Worm (Caenorhabditis elegans): ENCODE data around the gene kin-18.

kin-18 gene

DNA sequence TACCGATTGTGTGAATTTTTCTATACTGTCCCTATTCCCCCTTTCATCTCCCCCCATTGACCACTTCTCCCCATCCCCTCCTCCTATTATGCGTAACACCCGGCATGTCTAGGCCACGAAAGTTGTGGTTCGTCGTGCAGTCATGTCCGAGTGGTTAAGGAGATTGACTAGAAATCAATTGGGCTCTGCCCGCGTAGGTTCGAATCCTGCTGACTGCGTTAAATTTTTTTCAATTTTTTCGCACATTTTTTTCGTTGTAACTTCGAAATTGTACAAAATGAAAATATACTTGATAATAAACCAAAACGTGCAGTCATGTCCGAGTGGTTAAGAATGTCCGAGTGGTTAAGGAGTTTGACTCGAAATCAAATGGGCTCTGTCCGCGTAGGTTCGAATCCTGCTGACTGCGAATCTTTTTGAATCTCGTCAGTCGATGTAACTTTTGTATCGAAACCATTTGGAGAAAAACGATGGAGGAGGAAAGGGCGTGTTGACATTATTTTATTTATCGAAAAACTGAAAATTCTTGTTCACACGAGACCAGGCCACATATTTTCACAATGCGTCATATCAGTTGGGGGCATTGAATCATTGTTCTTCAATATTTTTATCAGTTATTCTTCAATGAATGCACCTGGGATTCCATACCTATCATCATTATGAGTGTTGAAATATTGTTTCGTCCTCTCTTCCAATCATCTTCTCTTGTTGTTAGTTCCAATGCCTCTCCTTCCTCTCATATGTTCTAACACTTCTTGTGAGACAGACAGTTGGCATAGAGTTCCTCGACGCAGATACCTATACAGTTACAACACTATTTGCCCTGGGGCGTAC lies 40.4 kb downstream of the kin-18 start, which contains the start of gene nfm-1 (continued):
- peak; percentile 35 for TF ChIP-seq odd-2 (tag; optimal IDR thresholded peaks at IDR 0.05)
- no peak for TF ChIP-seq ceh-22 (tag; optimal IDR thresholded peaks at IDR 0.05)
- peak; percentile 85 for TF ChIP-seq pha-2 (tag; optimal IDR thresholded peaks at IDR 0.05)
- TF ChIP-seq npax-4 (tag; optimal IDR thresholded peaks at IDR 0.05), result peak; percentile 69
- TF ChIP-seq ztf-16 (tag; optimal IDR thresholded peaks at IDR 0.05), result peak; percentile 77
- peak; percentile 32 for TF ChIP-seq ceh-24 (tag; optimal IDR thresholded peaks at IDR 0.05)
- TF ChIP-seq F13H6.1 (tag; optimal IDR thresholded peaks at IDR 0.05), result peak; percentile 7
- peak; percentile 80 for TF ChIP-seq pat-9 (tag; optimal IDR thresholded peaks at IDR 0.05)
- peak; percentile 63 for TF ChIP-seq hlh-15 (tag; optimal IDR thresholded peaks at IDR 0.05)
- TF ChIP-seq Y22D7AL.16 (tag; optimal IDR thresholded peaks at IDR 0.05), result peak; percentile 66
- TF ChIP-seq sox-2 (GFP tag; IDR thresholded peaks at IDR 0.05), result peak; percentile 77
- peak; percentile 82 for TF ChIP-seq K09A11.1 (tag; optimal IDR thresholded peaks at IDR 0.05; ENCODE audit: insufficient read depth)
- TF ChIP-seq pros-1 (tag; optimal IDR thresholded peaks at IDR 0.05), result peak; percentile 4
- TF ChIP-seq ets-4 (tag; optimal IDR thresholded peaks at IDR 0.05), result no peak
- TF ChIP-seq zip-5 (tag; optimal IDR thresholded peaks at IDR 0.05), result peak; percentile 52
- TF ChIP-seq lin-11 (tag; optimal IDR thresholded peaks at IDR 0.05), result peak; percentile 78
- TF ChIP-seq hlh-8 (tag; optimal IDR thresholded peaks at IDR 0.05), result no peak
- TF ChIP-seq pax-1 (tag; optimal IDR thresholded peaks at IDR 0.05), result no peak
- TF ChIP-seq ceh-2 (tag; optimal IDR thresholded peaks at IDR 0.05), result peak; percentile 25
- peak; percentile 73 for TF ChIP-seq ceh-9 (tag; optimal IDR thresholded peaks at IDR 0.05)
- TF ChIP-seq madf-2 (tag; optimal IDR thresholded peaks at IDR 0.05), result peak; percentile 81
- TF ChIP-seq sdc-2 (tag; optimal IDR thresholded peaks at IDR 0.05), result peak; percentile 19
- TF ChIP-seq unc-42 (tag; optimal IDR thresholded peaks at IDR 0.05), result peak; percentile 25

DNA sequence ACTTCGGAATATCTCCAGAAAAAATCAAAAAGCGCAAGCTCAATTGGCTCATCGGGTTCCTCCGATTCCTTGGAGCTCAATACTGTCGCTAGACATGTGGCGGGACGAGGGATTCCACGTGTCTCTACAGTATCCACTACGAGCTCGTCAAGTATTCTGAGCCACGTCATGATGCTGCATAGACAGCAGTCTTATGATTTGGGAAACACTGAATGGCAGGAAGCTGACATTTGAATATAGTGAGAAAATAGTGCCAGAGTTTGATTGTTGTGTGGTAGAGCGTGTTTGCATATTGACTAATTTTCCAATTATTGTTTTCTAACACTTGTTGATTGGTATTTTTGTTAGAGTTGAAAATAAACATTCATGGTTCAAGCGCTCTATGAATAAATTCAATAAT lies 45.0 kb downstream of the kin-18 start:
- TF ChIP-seq ama-1 (optimal IDR thresholded peaks at IDR 0.05) (no peak), unc-3 (GFP tag; conservative IDR thresholded peaks at IDR 0.05) (no peak), unc-3 (tag; optimal IDR thresholded peaks at IDR 0.05) (no peak), gmeb-2 (tag; optimal IDR thresholded peaks at IDR 0.05) (no peak), C08G9.2 (tag; optimal IDR thresholded peaks at IDR 0.05) (no peak), dve-1 (tag; optimal IDR thresholded peaks at IDR 0.05) (no peak), hlh-15 (tag; optimal IDR thresholded peaks at IDR 0.05) (no peak), hlh-6 (tag; optimal IDR thresholded peaks at IDR 0.05) (no peak), nhr-232 (tag; optimal IDR thresholded peaks at IDR 0.05) (no peak), unc-42 (tag; optimal IDR thresholded peaks at IDR 0.05) (no peak), F13H6.1 (tag; optimal IDR thresholded peaks at IDR 0.05) (no peak), hlh-13 (GFP tag; optimal IDR thresholded peaks at IDR 0.05) (no peak), unc-55 (GFP tag; optimal IDR thresholded peaks at IDR 0.05) (no peak), pros-1 (tag; optimal IDR thresholded peaks at IDR 0.05) (no peak), che-1 (tag; optimal IDR thresholded peaks at IDR 0.05) (no peak), rnt-1 (tag; optimal IDR thresholded peaks at IDR 0.05) (no peak), ref-2 (tag; optimal IDR thresholded peaks at IDR 0.05) (no peak), ceh-14 (tag; optimal IDR thresholded peaks at IDR 0.05) (no peak), ceh-45 (GFP tag; IDR thresholded peaks at IDR 0.05) (no peak), T23F11.4 (GFP tag; optimal IDR thresholded peaks at IDR 0.05) (no peak), fkh-6 (tag; optimal IDR thresholded peaks at IDR 0.05) (no peak)
